Fruit fly (Drosophila melanogaster) S2 (cell line): Measurements from ENCODE around the gene elfless.

ENCODE experiments used
- CG8478 ChIP-seq: fragments of >200 bp; optimal IDR thresholded peaks from 2 replicates; lab custom pipeline; 2018
- CTCF ChIP-seq, 2 experiments: fragments of >200 bp; optimal IDR thresholded peaks; 2 replicates each; lab custom pipeline; 2018

elfless gene

dm6 chr2L:18011375-18011774 lies at the start of gene elfless:
TSS of gene elfless (minus strand) at chr2L:18011475.
- no peak for TF ChIP-seq CTCF (optimal IDR thresholded peaks at IDR 0.05; lab: Kevin White, UChicago)
- TF ChIP-seq CG8478 = no peak

- TF ChIP-seq CG8478 (no peak), CTCF (optimal IDR thresholded peaks at IDR 0.05; lab: Kevin White, UChicago) (peak; percentile 79 to 80)
Observed at dm6 chr2L:18032741-18033140, 21.5 kb upstream of the elfless start.

- TF ChIP-seq CG8478 (no peak), CTCF (optimal IDR thresholded peaks at IDR 0.05; lab: Kevin White, UChicago) (no peak)
Observed at dm6 chr2L:18012168-18012567, 893 bp upstream of the elfless start, which contains the start of gene rdo. TSS of gene rdo (plus strand) at chr2L:18012380.

dm6 chr2L:18009672-18010071 lies 1.6 kb downstream of the elfless start:
- no peak for TF ChIP-seq CTCF (optimal IDR thresholded peaks at IDR 0.05; lab: Kevin White, UChicago)
- TF ChIP-seq CG8478 = no peak

dm6 chr2L:18008653-18009052 lies 2.6 kb downstream of the elfless start, which contains the start of gene CG31740:
TSS of gene CG31740 (plus strand) at chr2L:18008953.
- TF ChIP-seq CG8478 (no peak), CTCF (optimal IDR thresholded peaks at IDR 0.05; lab: Kevin White, UChicago) (no peak)

dm6 chr2L:18007635-18008034 lies 3.6 kb downstream of the elfless start, which contains the start of the genes CG42634 and CG42635:
TSS of gene CG42634 (plus strand) at chr2L:18007935.
TSS of gene CG42635 (plus strand) at chr2L:18007935.
- no peak for TF ChIP-seq CTCF (optimal IDR thresholded peaks at IDR 0.05; lab: Kevin White, UChicago)
- TF ChIP-seq CG8478 = no peak

- TF ChIP-seq CTCF (optimal IDR thresholded peaks at IDR 0.05; lab: Kevin White, UChicago) (no peak), CG8478 (no peak)
Observed at dm6 chr2L:18007060-18007459, 4.2 kb downstream of the elfless start, which contains the start of gene CG42659. TSS of gene CG42659 (plus strand) at chr2L:18007360.

- no peak for TF ChIP-seq CTCF (optimal IDR thresholded peaks at IDR 0.05; lab: Kevin White, UChicago)
- no peak for TF ChIP-seq CG8478
Observed at dm6 chr2L:18006327-18006726, 4.9 kb downstream of the elfless start, which contains the start of gene CG5693. TSS of gene CG5693 (plus strand) at chr2L:18006627.

- no peak for TF ChIP-seq CTCF (optimal IDR thresholded peaks at IDR 0.05; lab: Kevin White, UChicago)
- TF ChIP-seq CG8478 = no peak
Observed at dm6 chr2L:18005481-18005880, 5.8 kb downstream of the elfless start.

dm6 chr2L:18003028-18003836 lies 8.0 kb downstream of the elfless start:
- no peak for TF ChIP-seq CG8478
- TF ChIP-seq CTCF (optimal IDR thresholded peaks at IDR 0.05; lab: Kevin White, UChicago) = no peak

- TF ChIP-seq CTCF (optimal IDR thresholded peaks at IDR 0.05; lab: Kevin White, UChicago) = no peak
- no peak for TF ChIP-seq CG8478
Observed at dm6 chr2L:18002149-18002548, 9.1 kb downstream of the elfless start.

- no peak for TF ChIP-seq CG8478
Observed at dm6 chr2L:17990771-17991170, 20.5 kb downstream of the elfless start.

dm6 chr2L:17990118-17990517 lies 21.2 kb downstream of the elfless start, which contains the start of gene Prosbeta5R2:
TSS of gene Prosbeta5R2 (plus strand) at chr2L:17990418.
- TF ChIP-seq CTCF (optimal IDR thresholded peaks at IDR 0.05; lab: Kevin White, UChicago) (no peak), CG8478 (no peak)

dm6 chr2L:17988955-17989354 lies 22.3 kb downstream of the elfless start:
- no peak for TF ChIP-seq CTCF (optimal IDR thresholded peaks at IDR 0.05; lab: Kevin White, UChicago)
- no peak for TF ChIP-seq CG8478

dm6 chr2L:17986099-17986498 lies 25.2 kb downstream of the elfless start, which contains the start of gene CG5681:
TSS of gene CG5681 (plus strand) at chr2L:17986399.
- TF ChIP-seq CG8478 (no peak), CTCF (optimal IDR thresholded peaks at IDR 0.05; lab: Kevin White, UChicago) (no peak)

- TF ChIP-seq CG8478 = no peak
- no peak for TF ChIP-seq CTCF (optimal IDR thresholded peaks at IDR 0.05; lab: Kevin White, UChicago)
Observed at dm6 chr2L:17982372-17982771, 28.9 kb downstream of the elfless start, which contains the start of gene btv. TSS of gene btv (minus strand) at chr2L:17982472.
